Fruit fly (Drosophila melanogaster): ENCODE results near the gene CG11226.

dm6 chr3L:22837651-22838614, 1.1 kb downstream of the CG11226 start:
- no peak for TF ChIP-seq H15 (GFP tag; IDR thresholded peaks at IDR 0.05)
- no peak for TF ChIP-seq en (GFP tag; optimal IDR thresholded peaks at IDR 0.05)
- no peak for TF ChIP-seq CG10979 (tag; optimal IDR thresholded peaks at IDR 0.05)
- TF ChIP-seq h (optimal IDR thresholded peaks at IDR 0.05), result no peak
- TF ChIP-seq CG6854 (GFP tag; optimal IDR thresholded peaks at IDR 0.05), result no peak
- TF ChIP-seq Ptx1 (GFP tag; IDR thresholded peaks at IDR 0.05), result no peak
- TF ChIP-seq ATbp (GFP tag; optimal IDR thresholded peaks at IDR 0.05), result no peak
- no peak for TF ChIP-seq CG17361 (GFP tag; IDR thresholded peaks at IDR 0.05)

Data from whole organism, embryonic.